Worm (Caenorhabditis elegans): ENCODE results near the gene F41C3.7.

Gene F41C3.7

ce11 chrII:4786181-4786580 lies 56.3 kb downstream of the F41C3.7 start, which contains the start of gene msp-3:
Gene msp-3, minus strand, starts transcription at chrII:4786281.
- TF ChIP-seq snpc-1.3 (tag; optimal IDR thresholded peaks at IDR 0.05; ENCODE audit: insufficient read depth) = no peak
- no peak for TF ChIP-seq F10E7.11 (tag; optimal IDR thresholded peaks at IDR 0.05)
- TF ChIP-seq let-526 (GFP tag; IDR thresholded peaks at IDR 0.05) = no peak
- TF ChIP-seq tlf-1 (GFP tag; optimal IDR thresholded peaks at IDR 0.05) = no peak
- TF ChIP-seq nhr-80 (tag; optimal IDR thresholded peaks at IDR 0.05) = no peak
- no peak for TF ChIP-seq die-1 (tag; optimal IDR thresholded peaks at IDR 0.05)
- TF ChIP-seq dpl-1 (GFP tag; optimal IDR thresholded peaks at IDR 0.05) = no peak
- TF ChIP-seq snpc-4 (GFP tag; optimal IDR thresholded peaks at IDR 0.05) = no peak
- TF ChIP-seq snpc-4 (tag; optimal IDR thresholded peaks at IDR 0.05) = no peak
- no peak for TF ChIP-seq let-607 (tag; optimal IDR thresholded peaks at IDR 0.05)
- no peak for TF ChIP-seq F57C9.4 (tag; optimal IDR thresholded peaks at IDR 0.05)
- no peak for TF ChIP-seq K12H6.12 (tag; optimal IDR thresholded peaks at IDR 0.05)
- TF ChIP-seq fkh-3 (tag; optimal IDR thresholded peaks at IDR 0.05) = no peak
- no peak for TF ChIP-seq B0035.1 (tag; optimal IDR thresholded peaks at IDR 0.05)
- no peak for TF ChIP-seq Y53G8AR.9 (GFP tag; conservative IDR thresholded peaks at IDR 0.05)
- no peak for TF ChIP-seq nhr-179 (tag; optimal IDR thresholded peaks at IDR 0.05)

Data from whole organism, young adult.